Worm (Caenorhabditis elegans) whole organism, young adult: ENCODE measurements around the gene mab-23.

Experiments
- B0019.2 ChIP-seq: fragments of 200-800 bp; sonication (Bioruptor generic); conservative IDR thresholded peaks from 2 replicates; pipeline ENCODE4 v1.3.6; 2022; ENCODE audit warnings: missing genetic modification reagents, missing genetic modification characterization, missing compliant biosample characterization
- D2030.7 ChIP-seq: fragments of 200-800 bp; sonication (Bioruptor generic); IDR thresholded peaks from 2 replicates; pipeline ENCODE4 v1.3.6; 2022; ENCODE audit warnings: missing genetic modification reagents, missing genetic modification characterization, missing compliant biosample characterization
- F22D6.2 ChIP-seq: sonication (generic microtip); optimal IDR thresholded peaks from 2 replicates; lab custom pipeline; 2016; ENCODE audit warnings: mild to moderate bottlenecking, missing genetic modification characterization, missing compliant biosample characterization
- F37B4.10 ChIP-seq: fragments of 200-800 bp; sonication (Bioruptor generic); IDR thresholded peaks from 2 replicates; pipeline ENCODE4 v1.3.6; 2022; ENCODE audit warnings: missing genetic modification characterization, missing compliant biosample characterization
- F57A8.1 ChIP-seq: fragments of 200-800 bp; sonication (Bioruptor generic); optimal IDR thresholded peaks from 2 replicates; lab custom pipeline; 2018; ENCODE audit warnings: mild to moderate bottlenecking, missing genetic modification characterization, moderate library complexity, missing compliant biosample characterization
- Y67H2A.10 ChIP-seq: fragments of 200-800 bp; sonication (Bioruptor generic); conservative IDR thresholded peaks from 2 replicates; pipeline ENCODE4 v1.3.6; 2022; ENCODE audit warnings: missing genetic modification reagents, missing genetic modification characterization, missing compliant biosample characterization
- bed-1 ChIP-seq: fragments of 200-800 bp; sonication (Bioruptor generic); IDR thresholded peaks from 2 replicates; pipeline ENCODE4 v1.3.6; 2022; ENCODE audit warnings: missing genetic modification reagents, missing genetic modification characterization, missing compliant biosample characterization
- ccch-3 ChIP-seq: fragments of 200-800 bp; sonication (Bioruptor generic); optimal IDR thresholded peaks from 2 replicates; lab custom pipeline; 2018; ENCODE audit warnings: mild to moderate bottlenecking, missing genetic modification characterization, missing compliant biosample characterization
- ceh-40 ChIP-seq: fragments of 200-800 bp; sonication (Bioruptor generic); IDR thresholded peaks from 2 replicates; pipeline ENCODE4 v1.3.6; 2022; ENCODE audit warnings: missing genetic modification characterization, missing compliant biosample characterization
- ceh-91 ChIP-seq: fragments of 200-800 bp; sonication (Bioruptor generic); IDR thresholded peaks from 2 replicates; pipeline ENCODE4 v1.3.6; 2022; ENCODE audit warnings: missing genetic modification reagents, missing genetic modification characterization, missing compliant biosample characterization
- die-1 ChIP-seq: sonication (generic microtip); optimal IDR thresholded peaks from 2 replicates; lab custom pipeline; 2016; ENCODE audit warnings: missing genotype, mild to moderate bottlenecking, missing genetic modification characterization, missing compliant biosample characterization
- dpl-1 ChIP-seq: fragments of 150-350 bp; optimal IDR thresholded peaks from 2 replicates; lab custom pipeline; 2014; ENCODE audit warnings: missing biosample characterization, missing genetic modification reagents, missing genetic modification characterization
- efl-1 ChIP-seq: fragments of 150-350 bp; optimal IDR thresholded peaks from 2 replicates; lab custom pipeline; 2014; ENCODE audit warnings: missing biosample characterization, missing genetic modification reagents, missing genetic modification characterization
- ekl-4 ChIP-seq: fragments of 200-800 bp; sonication (Bioruptor generic); IDR thresholded peaks from 2 replicates; pipeline ENCODE4 v1.3.6; 2022; ENCODE audit warnings: missing genetic modification reagents, missing genetic modification characterization, missing compliant biosample characterization
- ets-4 ChIP-seq: fragments of 200-800 bp; sonication (Bioruptor generic); optimal IDR thresholded peaks from 2 replicates; lab custom pipeline; 2018; ENCODE audit warnings: mild to moderate bottlenecking, missing genetic modification characterization, missing compliant biosample characterization
- fkh-3 ChIP-seq: sonication (generic microtip); optimal IDR thresholded peaks from 2 replicates; lab custom pipeline; 2016; ENCODE audit warnings: mild to moderate bottlenecking, missing genetic modification characterization, missing compliant biosample characterization
- hmg-1.2 ChIP-seq: fragments of 200-800 bp; sonication (Bioruptor generic); IDR thresholded peaks from 2 replicates; pipeline ENCODE4 v1.3.6; 2022; ENCODE audit warnings: missing genetic modification reagents, missing genetic modification characterization, missing compliant biosample characterization
- lag-1 ChIP-seq: fragments of 200-800 bp; sonication (Bioruptor generic); IDR thresholded peaks from 2 replicates; pipeline ENCODE4 v1.3.6; 2022; ENCODE audit warnings: missing genetic modification reagents, missing genetic modification characterization, missing compliant biosample characterization
- let-607 ChIP-seq, 2 experiments: fragments of 200-800 bp in 1 of 2; sonication (Bioruptor generic) in 1 of 2; sonication (generic microtip) in 1 of 2; optimal IDR thresholded peaks; 2 replicates each; lab custom pipeline; 2016 to 2018; ENCODE audit warnings: mild to moderate bottlenecking in 2 of 2, missing compliant biosample characterization in 2 of 2, missing genetic modification characterization in 2 of 2, moderate library complexity in 2 of 2, missing genotype in 1 of 2
- lin-40 ChIP-seq: sonication (generic microtip); optimal IDR thresholded peaks from 2 replicates; lab custom pipeline; 2016; ENCODE audit warnings: missing genetic modification characterization, mild to moderate bottlenecking, missing compliant biosample characterization, missing genotype, missing genetic modification reagents
- lsy-27 ChIP-seq: sonication (generic microtip); optimal IDR thresholded peaks from 2 replicates; lab custom pipeline; 2017; ENCODE audit warnings: missing genetic modification characterization, mild to moderate bottlenecking, missing compliant biosample characterization, antibody characterized with exemption, missing genotype, borderline replicate concordance; ENCODE audit not compliant: insufficient read depth
- madf-8 ChIP-seq: fragments of 200-800 bp; sonication (Bioruptor generic); conservative IDR thresholded peaks from 2 replicates; pipeline ENCODE4 v1.3.6; 2022; ENCODE audit warnings: missing genetic modification reagents, missing genetic modification characterization, missing compliant biosample characterization
- mel-28 ChIP-seq: sonication (generic microtip); optimal IDR thresholded peaks from 2 replicates; lab custom pipeline; 2016; ENCODE audit warnings: borderline replicate concordance, mild to moderate bottlenecking, missing genetic modification characterization, missing compliant biosample characterization
- mxl-1 ChIP-seq: sonication (generic microtip); optimal IDR thresholded peaks from 2 replicates; lab custom pipeline; 2016; ENCODE audit warnings: missing genetic modification characterization, missing compliant biosample characterization
- nhr-179 ChIP-seq: sonication (generic microtip); optimal IDR thresholded peaks from 2 replicates; lab custom pipeline; 2016; ENCODE audit warnings: mild to moderate bottlenecking, missing genetic modification characterization, missing compliant biosample characterization
- nhr-80 ChIP-seq: sonication (generic microtip); optimal IDR thresholded peaks from 2 replicates; lab custom pipeline; 2016; ENCODE audit warnings: missing genetic modification characterization, missing compliant biosample characterization
- nhr-90 ChIP-seq: sonication (generic microtip); optimal IDR thresholded peaks from 2 replicates; lab custom pipeline; 2016; ENCODE audit warnings: missing genotype, mild to moderate bottlenecking, missing genetic modification characterization, missing compliant biosample characterization
- rpc-1 ChIP-seq, 2 experiments: fragments of 150-350 bp in 1 of 2; sonication (generic microtip) in 1 of 2; optimal IDR thresholded peaks; 2 replicates each; lab custom pipeline; 2014 to 2018; ENCODE audit warnings: missing biosample characterization in 1 of 2, missing genetic modification characterization in 1 of 2, missing genetic modification reagents in 1 of 2, missing genotype in 1 of 2
- sdz-38 ChIP-seq: sonication (generic microtip); optimal IDR thresholded peaks from 2 replicates; lab custom pipeline; 2016; ENCODE audit warnings: missing genotype, missing genetic modification characterization, missing compliant biosample characterization
- snpc-1.1 ChIP-seq: sonication (generic microtip); optimal IDR thresholded peaks from 2 replicates; lab custom pipeline; 2017; ENCODE audit warnings: missing genetic modification characterization, mild to moderate bottlenecking, missing compliant biosample characterization, antibody characterized with exemption, moderate library complexity, missing genotype, missing genetic modification reagents; ENCODE audit not compliant: insufficient read depth
- snpc-4 ChIP-seq, 5 experiments: fragments of 150-350 bp in 1 of 5; sonication (generic microtip) in 4 of 5; optimal IDR thresholded peaks; 2 replicates each; lab custom pipeline; 2014 to 2018; ENCODE audit warnings: missing genetic modification characterization in 5 of 5, missing biosample characterization in 3 of 5, antibody characterized with exemption in 2 of 5, mild to moderate bottlenecking in 2 of 5, missing compliant biosample characterization in 2 of 5, missing genotype in 2 of 5, moderate library complexity in 2 of 5, missing genetic modification reagents in 1 of 5
- ztf-18 ChIP-seq: sonication (generic microtip); optimal IDR thresholded peaks from 2 replicates; lab custom pipeline; 2016; ENCODE audit warnings: missing genotype, mild to moderate bottlenecking, missing genetic modification characterization, missing compliant biosample characterization
- ztf-25 ChIP-seq: fragments of 200-800 bp; sonication (Bioruptor generic); IDR thresholded peaks from 2 replicates; pipeline ENCODE4 v1.3.6; 2022; ENCODE audit warnings: missing genetic modification reagents, missing genetic modification characterization, missing compliant biosample characterization
- ztf-28 ChIP-seq: fragments of 200-800 bp; sonication (Bioruptor generic); IDR thresholded peaks from 2 replicates; pipeline ENCODE4 v1.3.6; 2022; ENCODE audit warnings: missing genetic modification reagents, missing genetic modification characterization, missing compliant biosample characterization

Gene mab-23

DNA sequence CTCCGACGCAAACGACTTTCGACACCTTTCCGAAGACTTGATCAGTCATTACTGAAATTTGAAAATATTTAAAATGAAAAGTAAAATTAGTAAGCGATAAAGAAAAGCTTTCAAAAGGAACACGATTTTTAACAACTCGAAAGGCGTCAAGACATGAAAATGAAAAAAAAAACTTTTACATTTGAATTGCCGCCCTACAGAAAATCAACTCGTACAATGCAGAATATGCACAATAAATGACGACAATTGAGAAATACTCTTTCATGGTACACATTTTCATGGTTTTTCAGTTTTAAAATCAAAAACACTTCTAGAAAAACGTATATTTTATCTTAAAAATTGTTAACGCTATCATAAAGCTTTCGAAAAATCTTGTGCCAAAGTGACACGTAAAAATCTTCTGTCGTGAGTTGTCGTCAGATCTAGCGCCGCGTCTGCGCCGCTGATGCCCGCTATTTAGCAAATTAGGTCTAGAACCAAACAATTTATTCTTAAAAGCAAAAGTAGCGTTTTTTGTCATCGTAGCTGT is 28.6 kb downstream of the mab-23 start, which contains the start of gene sqv-4 (continued):
- peak; percentile 55 for TF ChIP-seq madf-8 (GFP tag; lab: Robert Waterston, UW)

DNA sequence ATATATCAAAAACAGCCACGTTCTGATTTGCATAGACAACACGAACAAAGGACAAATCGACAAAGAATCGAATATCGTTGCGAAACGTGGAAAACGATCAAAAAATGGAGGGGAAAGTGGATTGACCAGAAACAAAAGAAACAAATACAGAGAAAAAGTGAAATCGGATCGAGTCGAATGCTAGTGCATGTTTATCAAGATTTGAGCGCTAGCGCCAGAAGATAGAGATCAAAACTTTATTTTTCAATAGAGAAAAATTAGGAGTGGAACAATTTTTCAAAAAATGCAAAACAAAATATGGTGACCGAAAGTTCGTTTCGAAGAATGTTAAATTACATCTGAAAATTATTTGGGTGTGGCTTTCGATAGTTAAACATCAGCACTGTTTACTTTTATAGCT is 29.1 kb downstream of the mab-23 start:
- TF ChIP-seq madf-8 (GFP tag; lab: Robert Waterston, UW), result peak; percentile 40
- TF ChIP-seq bed-1 (GFP tag; lab: Robert Waterston, UW), result no peak
- peak; percentile 14 for TF ChIP-seq dpl-1
- no peak for TF ChIP-seq Y67H2A.10 (GFP tag; lab: Robert Waterston, UW)
- no peak; the same call in 1 of the 2 replicates for TF ChIP-seq D2030.7
- no peak for TF ChIP-seq hmg-1.2
- no peak for TF ChIP-seq nhr-90
- TF ChIP-seq lsy-27 (tag; lab: Kevin White, UChicago), result no peak
- TF ChIP-seq ztf-28 (GFP tag; lab: Robert Waterston, UW), result no peak
- TF ChIP-seq efl-1, result peak; percentile 71
- TF ChIP-seq let-607 (tag; optimal IDR thresholded peaks at IDR 0.05; lab: Kevin White, UChicago), result no peak
- TF ChIP-seq ceh-40 (GFP tag; lab: Robert Waterston, UW), result no peak

- TF ChIP-seq ekl-4 (GFP tag; lab: Robert Waterston, UW) (no peak), hmg-1.2 (no peak), snpc-4 (GFP tag; optimal IDR thresholded peaks at IDR 0.05; lab: Kevin White, UChicago) (no peak), snpc-4 (tag; optimal IDR thresholded peaks at IDR 0.05; lab: Kevin White, UChicago) (no peak), F37B4.10 (GFP tag; lab: Robert Waterston, UW) (no peak), mxl-1 (no peak), nhr-80 (tag; lab: Kevin White, UChicago) (no peak), B0019.2 (GFP tag; lab: Robert Waterston, UW) (no peak), die-1 (tag; lab: Kevin White, UChicago) (no peak), F22D6.2 (tag; lab: Kevin White, UChicago) (no peak), ccch-3 (GFP tag; lab: Kevin White, UChicago) (no peak), snpc-1.1 (tag; lab: Kevin White, UChicago) (no peak), rpc-1 (optimal IDR thresholded peaks at IDR 0.05; lab: Kevin White, UChicago) (no peak), rpc-1 (tag; optimal IDR thresholded peaks at IDR 0.05; lab: Kevin White, UChicago) (no peak), fkh-3 (tag; lab: Kevin White, UChicago) (no peak), lag-1 (GFP tag; lab: Robert Waterston, UW) (no peak)
These were observed 31.4 kb downstream of the mab-23 start for ce11 chrV:10664271-10664670.

DNA sequence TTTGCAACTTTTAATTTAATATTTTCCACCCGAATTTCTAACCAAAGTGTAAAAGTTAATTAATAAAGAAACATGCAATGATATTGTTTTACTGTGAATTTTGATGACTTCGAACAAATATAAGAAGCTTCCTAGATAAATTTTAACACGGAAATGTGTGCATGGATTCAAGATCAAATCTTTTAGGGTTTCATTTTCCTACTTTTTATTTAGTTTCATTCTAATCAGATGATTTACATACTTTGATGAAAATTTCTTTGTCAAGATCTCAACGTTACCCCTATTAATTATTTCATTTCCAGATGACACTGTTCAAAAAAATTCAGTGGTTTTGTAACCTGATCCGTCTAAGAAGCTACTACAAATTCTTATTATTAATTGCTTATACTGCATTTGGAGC is 34.4 kb downstream of the mab-23 start, which contains the start of gene twk-12:
Gene twk-12 (plus strand): TSS at position 301 of the 400 bp plus-strand sequence.
- TF ChIP-seq lin-40 (tag; lab: Kevin White, UChicago) (no peak), ztf-25 (GFP tag; lab: Robert Waterston, UW) (no peak), sdz-38 (tag; lab: Kevin White, UChicago) (no peak), F57A8.1 (GFP tag; lab: Kevin White, UChicago) (no peak), nhr-179 (tag; lab: Kevin White, UChicago) (no peak), ets-4 (GFP tag; lab: Kevin White, UChicago) (no peak), mel-28 (tag; lab: Kevin White, UChicago) (no peak), ztf-18 (tag; lab: Kevin White, UChicago) (no peak), ekl-4 (GFP tag; lab: Robert Waterston, UW) (no peak), ceh-91 (GFP tag; lab: Robert Waterston, UW) (no peak)
